Fruit fly (Drosophila melanogaster) whole organism, pupa: ENCODE data around the gene CG42724.
A peak's percentile ranks its signal among the peaks of the same experiment; 100 is the strongest.

Experiments
- CG10348 ChIP-seq: fragments of 200-800 bp; sonication (Bioruptor generic); IDR thresholded peaks from 2 replicates; pipeline ENCODE4 v1.3.6; 2022; ENCODE audit warnings: missing biosample characterization, missing genetic modification characterization
- CG13204 ChIP-seq: fragments of 200-800 bp; sonication (Bioruptor generic); optimal IDR thresholded peaks from 2 replicates; lab custom pipeline; 2018; ENCODE audit warnings: missing biosample characterization, mild to moderate bottlenecking, missing genetic modification characterization, moderate library complexity
- CG34367 ChIP-seq: fragments of 200-800 bp; sonication (Bioruptor generic); optimal IDR thresholded peaks from 2 replicates; lab custom pipeline; 2018; ENCODE audit warnings: missing biosample characterization, mild to moderate bottlenecking, missing genetic modification characterization
- CG4496 ChIP-seq: fragments of 200-800 bp; sonication (Bioruptor generic); IDR thresholded peaks from 3 replicates; pipeline ENCODE4 v1.3.6; 2022; ENCODE audit warnings: missing biosample characterization, missing genetic modification characterization
- CG8159 ChIP-seq: fragments of 200-800 bp; sonication (Bioruptor generic); optimal IDR thresholded peaks from 3 replicates; lab custom pipeline; 2018; ENCODE audit warnings: missing biosample characterization, mild to moderate bottlenecking, missing genetic modification characterization, moderate library complexity
- CG9948 ChIP-seq: fragments of 200-800 bp; sonication (Bioruptor generic); optimal IDR thresholded peaks from 2 replicates; lab custom pipeline; 2018; ENCODE audit warnings: missing biosample characterization, mild to moderate bottlenecking, missing genetic modification characterization, moderate library complexity
- D1 ChIP-seq: fragments of 200-800 bp; sonication (Bioruptor generic); optimal IDR thresholded peaks from 2 replicates; lab custom pipeline; 2018; ENCODE audit warnings: missing biosample characterization, mild to moderate bottlenecking, missing genetic modification characterization, moderate library complexity
- EcR ChIP-seq: fragments of 200-800 bp; sonication (Bioruptor generic); optimal IDR thresholded peaks from 3 replicates; lab custom pipeline; 2019; ENCODE audit warnings: missing biosample characterization, missing genetic modification characterization, mild to moderate bottlenecking, moderate library complexity, missing genetic modification reagents
- Ets98B ChIP-seq: fragments of 200-800 bp; sonication (Bioruptor generic); IDR thresholded peaks from 2 replicates; pipeline ENCODE4 v1.3.6; 2022; ENCODE audit warnings: missing biosample characterization, missing genetic modification characterization
- Pif1A ChIP-seq: fragments of 200-800 bp; sonication (Bioruptor generic); optimal IDR thresholded peaks from 3 replicates; lab custom pipeline; 2016; ENCODE audit warnings: missing biosample characterization, missing genetic modification characterization
- Pif1B ChIP-seq: fragments of 200-800 bp; sonication (Bioruptor generic); optimal IDR thresholded peaks from 3 replicates; lab custom pipeline; 2016; ENCODE audit warnings: missing biosample characterization, missing genetic modification characterization
- Snoo ChIP-seq: fragments of 200-800 bp; sonication (Bioruptor generic); optimal IDR thresholded peaks from 3 replicates; lab custom pipeline; 2017; ENCODE audit warnings: missing biosample characterization, mild to moderate bottlenecking, missing genetic modification characterization, inconsistent platforms
- gl ChIP-seq: fragments of 200-800 bp; sonication (Bioruptor generic); optimal IDR thresholded peaks from 2 replicates; lab custom pipeline; 2018; ENCODE audit warnings: missing biosample characterization, mild to moderate bottlenecking, missing genetic modification characterization

Gene CG42724

dm6 chr3R:6339795-6340194 is 28.3 kb downstream of the CG42724 start, which contains the start of gene Osi20:
Osi20 (plus strand) TSS chr3R:6340095.
- TF ChIP-seq CG10348 (GFP tag; lab: Robert Waterston, UW) (no peak), Snoo (tag; lab: Kevin White, UChicago) (no peak)

dm6 chr3R:6337397-6337796 is 30.7 kb downstream of the CG42724 start:
- TF ChIP-seq gl (tag; lab: Kevin White, UChicago) (no peak), CG34367 (tag; lab: Kevin White, UChicago) (no peak), Pif1B (GFP tag; lab: Kevin White, UChicago) (no peak), Pif1A (no peak), EcR (no peak), CG4496 (GFP tag; lab: Robert Waterston, UW) (no peak), CG9948 (no peak)
- TF ChIP-seq, all 21 proteins: peak for 0

dm6 chr3R:6334906-6335433 is 33.1 kb downstream of the CG42724 start, which contains the start of gene Osi19:
Osi19 (plus strand) TSS chr3R:6335362.
- TF ChIP-seq D1 (tag; lab: Kevin White, UChicago) (peak; percentile 63), CG34367 (tag; lab: Kevin White, UChicago) (no peak)

- TF ChIP-seq CG9948: no peak
- TF ChIP-seq Pif1B (GFP tag; lab: Kevin White, UChicago): no peak
Observed at dm6 chr3R:6329774-6330298, 38.3 kb downstream of the CG42724 start, which contains the start of gene Osi18. Osi18 (plus strand) TSS chr3R:6330248.

- TF ChIP-seq EcR: peak; percentile 63
- TF ChIP-seq CG8159: no peak
- TF ChIP-seq CG13204 (GFP tag; lab: Kevin White, UChicago): peak; percentile 44
- TF ChIP-seq Ets98B (GFP tag; lab: Robert Waterston, UW): no peak
- no peak for TF ChIP-seq CG9948
- no peak for TF ChIP-seq D1 (tag; lab: Kevin White, UChicago)
- TF ChIP-seq CG4496 (GFP tag; lab: Robert Waterston, UW): 0 out of 3 replicates have a peak, but pooled peaks have one; percentile 44
Observed at dm6 chr3R:6315078-6315477, 53.0 kb downstream of the CG42724 start.
